Worm (Caenorhabditis elegans): Measurements from ENCODE around the gene cyk-1.

DNA sequence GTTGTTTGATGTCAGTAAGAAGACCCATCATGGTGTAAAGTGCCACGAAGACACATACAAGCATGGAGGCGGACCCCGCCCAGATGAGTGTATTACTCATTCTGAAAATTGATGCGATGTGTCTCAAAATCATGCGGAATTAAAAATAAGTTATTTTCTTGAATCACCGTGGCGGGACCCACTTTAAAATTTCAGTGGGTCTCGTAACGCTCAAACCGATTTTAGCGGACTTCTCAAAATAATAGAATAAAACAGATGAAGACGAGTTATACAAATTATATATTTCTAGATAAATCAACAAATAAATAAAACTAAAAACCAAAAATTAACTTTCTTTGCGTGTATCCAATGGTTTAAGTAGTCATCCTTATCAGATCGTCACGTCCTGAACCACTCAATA is 8.5 kb downstream of the cyk-1 start, which contains the start of gene col-8:
- TF ChIP-seq ces-1 (GFP tag; optimal IDR thresholded peaks at IDR 0.05) (no peak), nhr-76 (tag; optimal IDR thresholded peaks at IDR 0.05) (no peak), nhr-2 (tag; optimal IDR thresholded peaks at IDR 0.05) (no peak)
